Fruit fly (Drosophila melanogaster) whole organism, pupa: Measurements from ENCODE around the gene CG16952.

Experiments used
- CG10348 ChIP-seq: fragments of 200-800 bp; sonication (Bioruptor generic); IDR thresholded peaks from 2 replicates; pipeline ENCODE4 v1.3.6; 2022; ENCODE audit warnings: missing biosample characterization, missing genetic modification characterization
- CG12605 ChIP-seq: fragments of 200-800 bp; sonication (Bioruptor generic); IDR thresholded peaks from 2 replicates; pipeline ENCODE4 v1.3.6; 2022; ENCODE audit warnings: missing biosample characterization, missing genetic modification characterization
- CG13204 ChIP-seq: fragments of 200-800 bp; sonication (Bioruptor generic); optimal IDR thresholded peaks from 2 replicates; lab custom pipeline; 2018; ENCODE audit warnings: missing biosample characterization, mild to moderate bottlenecking, missing genetic modification characterization, moderate library complexity
- CG14655 ChIP-seq: fragments of 200-800 bp; sonication (Bioruptor generic); optimal IDR thresholded peaks from 3 replicates; lab custom pipeline; 2017; ENCODE audit warnings: mild to moderate bottlenecking, missing biosample characterization, missing genetic modification reagents, missing genetic modification characterization
- CG15710 ChIP-seq: fragments of 200-800 bp; sonication (Bioruptor generic); optimal IDR thresholded peaks from 2 replicates; lab custom pipeline; 2018; ENCODE audit warnings: missing biosample characterization, mild to moderate bottlenecking, missing genetic modification characterization, moderate library complexity
- CG17806 ChIP-seq: fragments of 200-800 bp; sonication (Bioruptor generic); optimal IDR thresholded peaks from 2 replicates; lab custom pipeline; 2018; ENCODE audit warnings: missing biosample characterization, mild to moderate bottlenecking, missing genetic modification characterization, moderate library complexity
- CG32121 ChIP-seq: fragments of 200-800 bp; sonication (Bioruptor generic); IDR thresholded peaks from 2 replicates; pipeline ENCODE4 v1.3.6; 2022; ENCODE audit warnings: missing biosample characterization, missing genetic modification characterization
- CG34367 ChIP-seq: fragments of 200-800 bp; sonication (Bioruptor generic); optimal IDR thresholded peaks from 2 replicates; lab custom pipeline; 2018; ENCODE audit warnings: missing biosample characterization, mild to moderate bottlenecking, missing genetic modification characterization
- CG4496 ChIP-seq: fragments of 200-800 bp; sonication (Bioruptor generic); IDR thresholded peaks from 3 replicates; pipeline ENCODE4 v1.3.6; 2022; ENCODE audit warnings: missing biosample characterization, missing genetic modification characterization
- CG8159 ChIP-seq: fragments of 200-800 bp; sonication (Bioruptor generic); optimal IDR thresholded peaks from 3 replicates; lab custom pipeline; 2018; ENCODE audit warnings: missing biosample characterization, mild to moderate bottlenecking, missing genetic modification characterization, moderate library complexity
- CG8301 ChIP-seq: fragments of 200-800 bp; sonication (Bioruptor generic); optimal IDR thresholded peaks from 2 replicates; lab custom pipeline; 2018; ENCODE audit warnings: missing biosample characterization, mild to moderate bottlenecking, missing genetic modification characterization
- CG9948 ChIP-seq: fragments of 200-800 bp; sonication (Bioruptor generic); optimal IDR thresholded peaks from 2 replicates; lab custom pipeline; 2018; ENCODE audit warnings: missing biosample characterization, mild to moderate bottlenecking, missing genetic modification characterization, moderate library complexity
- D1 ChIP-seq: fragments of 200-800 bp; sonication (Bioruptor generic); optimal IDR thresholded peaks from 2 replicates; lab custom pipeline; 2018; ENCODE audit warnings: missing biosample characterization, mild to moderate bottlenecking, missing genetic modification characterization, moderate library complexity
- EcR ChIP-seq: fragments of 200-800 bp; sonication (Bioruptor generic); optimal IDR thresholded peaks from 3 replicates; lab custom pipeline; 2019; ENCODE audit warnings: missing biosample characterization, missing genetic modification characterization, mild to moderate bottlenecking, moderate library complexity, missing genetic modification reagents
- Ets98B ChIP-seq: fragments of 200-800 bp; sonication (Bioruptor generic); IDR thresholded peaks from 2 replicates; pipeline ENCODE4 v1.3.6; 2022; ENCODE audit warnings: missing biosample characterization, missing genetic modification characterization
- Pif1A ChIP-seq: fragments of 200-800 bp; sonication (Bioruptor generic); optimal IDR thresholded peaks from 3 replicates; lab custom pipeline; 2016; ENCODE audit warnings: missing biosample characterization, missing genetic modification characterization
- Pif1B ChIP-seq: fragments of 200-800 bp; sonication (Bioruptor generic); optimal IDR thresholded peaks from 3 replicates; lab custom pipeline; 2016; ENCODE audit warnings: missing biosample characterization, missing genetic modification characterization
- Snoo ChIP-seq: fragments of 200-800 bp; sonication (Bioruptor generic); optimal IDR thresholded peaks from 3 replicates; lab custom pipeline; 2017; ENCODE audit warnings: missing biosample characterization, mild to moderate bottlenecking, missing genetic modification characterization, inconsistent platforms
- fd96Ca ChIP-seq: fragments of 200-800 bp; sonication (Bioruptor generic); IDR thresholded peaks from 3 replicates; pipeline ENCODE4 v1.3.6; 2022; ENCODE audit warnings: missing biosample characterization, missing genetic modification characterization
- gl ChIP-seq: fragments of 200-800 bp; sonication (Bioruptor generic); optimal IDR thresholded peaks from 2 replicates; lab custom pipeline; 2018; ENCODE audit warnings: missing biosample characterization, mild to moderate bottlenecking, missing genetic modification characterization
- rn ChIP-seq: fragments of 200-800 bp; sonication (Bioruptor generic); IDR thresholded peaks from 2 replicates; pipeline ENCODE4 v1.3.6; 2022; ENCODE audit warnings: missing biosample characterization, missing genetic modification characterization

CG16952 gene

DNA sequence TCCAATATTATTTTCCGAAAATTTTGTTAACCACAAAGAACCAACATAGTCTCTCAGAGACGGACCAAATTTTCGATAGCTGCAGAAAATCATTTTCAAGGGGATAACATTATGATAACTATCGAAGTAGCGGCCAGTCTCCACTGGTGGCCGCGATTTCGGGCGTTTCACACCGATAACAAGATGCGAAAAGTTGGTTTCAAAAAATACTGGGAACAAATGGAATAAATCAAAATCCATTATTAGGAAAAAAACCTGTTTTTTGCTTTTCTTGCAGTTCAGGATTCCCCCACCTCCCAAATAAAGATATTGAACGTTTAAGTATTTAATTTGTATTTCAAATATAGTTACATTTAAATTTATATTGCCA lies 17.2 kb downstream of the CG16952 start, which contains the start of gene tay:
Gene tay (minus strand): TSS at position 65 of the 370 bp plus-strand sequence.
- TF ChIP-seq CG4496 (GFP tag; lab: Robert Waterston, UW): peak; percentile 6; the same call in 1 of the 3 replicates
- TF ChIP-seq CG14655: no peak

dm6 chrX:15888763-15889162 lies 18.8 kb downstream of the CG16952 start:
- no peak for TF ChIP-seq CG34367
- no peak for TF ChIP-seq gl (tag; lab: Kevin White, UChicago)

dm6 chrX:15889780-15890608 lies 20.0 kb downstream of the CG16952 start, which contains the start of the genes MSBP and CG15916:
MSBP (minus strand) TSS chrX:15890109.
CG15916 (plus strand) TSS chrX:15890589.
- no peak for TF ChIP-seq Pif1B (GFP tag; lab: Kevin White, UChicago)
- TF ChIP-seq Ets98B: no peak
- no peak for TF ChIP-seq EcR
- TF ChIP-seq CG15710 (tag; lab: Kevin White, UChicago): peak; percentile 32
- TF ChIP-seq Pif1A: no peak
- TF ChIP-seq CG8159: peak; percentile 64
- peak; percentile 5 for TF ChIP-seq gl (tag; lab: Kevin White, UChicago)
- TF ChIP-seq rn (GFP tag; lab: Robert Waterston, UW): no peak
- no peak for TF ChIP-seq CG17806 (tag; lab: Kevin White, UChicago)
- TF ChIP-seq CG12605 (GFP tag; lab: Robert Waterston, UW): no peak
- peak; percentile 32 for TF ChIP-seq CG9948
- TF ChIP-seq CG14655: no peak
- TF ChIP-seq fd96Ca: no peak
- TF ChIP-seq CG13204: no peak
- no peak for TF ChIP-seq D1 (tag; lab: Kevin White, UChicago)
- no peak for TF ChIP-seq CG8301 (tag; lab: Kevin White, UChicago)
- no peak for TF ChIP-seq CG10348
- TF ChIP-seq CG4496 (GFP tag; lab: Robert Waterston, UW): peak; percentile 16; the same call in 1 of the 3 replicates
- TF ChIP-seq CG34367: peak; percentile 18
- TF ChIP-seq Snoo (tag; lab: Kevin White, UChicago): peak; percentile 13
- TF ChIP-seq CG32121: no peak

- no peak for TF ChIP-seq CG12605 (GFP tag; lab: Robert Waterston, UW)
- TF ChIP-seq CG8159: no peak
- TF ChIP-seq CG4496 (GFP tag; lab: Robert Waterston, UW): no peak
- TF ChIP-seq Snoo (tag; lab: Kevin White, UChicago): no peak
- TF ChIP-seq EcR: no peak
- no peak for TF ChIP-seq Pif1B (GFP tag; lab: Kevin White, UChicago)
- no peak for TF ChIP-seq CG17806 (tag; lab: Kevin White, UChicago)
- no peak for TF ChIP-seq D1 (tag; lab: Kevin White, UChicago)
- no peak for TF ChIP-seq rn (GFP tag; lab: Robert Waterston, UW)
- TF ChIP-seq CG8301 (tag; lab: Kevin White, UChicago): no peak
- no peak for TF ChIP-seq CG14655
- no peak for TF ChIP-seq CG32121
- no peak for TF ChIP-seq CG15710 (tag; lab: Kevin White, UChicago)
- TF ChIP-seq Ets98B: no peak
- TF ChIP-seq, all 21 proteins: peak for 0
Observed at dm6 chrX:15891606-15892345, 21.8 kb downstream of the CG16952 start, which contains the start of gene shi. shi (plus strand) TSS chrX:15892116.

DNA sequence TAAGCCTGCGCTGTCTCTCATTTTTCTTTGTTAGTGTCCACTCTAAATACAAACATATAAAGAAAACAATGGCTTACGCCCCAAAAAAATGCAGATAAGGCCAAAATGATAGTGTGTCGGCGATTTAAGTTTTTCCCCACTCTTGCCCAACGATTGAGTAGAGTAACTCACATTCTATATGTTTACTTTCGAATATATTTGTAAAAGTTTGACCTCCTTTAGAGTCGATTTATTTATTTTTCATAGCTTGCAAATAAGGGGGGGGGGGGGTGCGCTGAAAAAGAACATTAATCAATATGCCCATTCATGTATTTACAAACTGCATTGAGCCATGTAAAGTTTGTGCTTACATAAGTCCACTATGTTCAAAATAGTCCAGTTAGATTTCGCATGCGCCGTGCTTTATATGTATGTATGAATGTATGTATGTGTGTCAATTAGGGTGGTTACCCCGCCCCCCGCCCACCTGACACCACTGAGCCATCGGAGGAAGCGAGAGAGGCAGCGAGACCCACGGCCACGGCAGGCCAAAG lies 23.8 kb downstream of the CG16952 start:
- no peak for TF ChIP-seq CG15710 (tag; lab: Kevin White, UChicago)
- TF ChIP-seq Pif1A: no peak
- TF ChIP-seq CG12605 (GFP tag; lab: Robert Waterston, UW): no peak
- no peak for TF ChIP-seq CG4496 (GFP tag; lab: Robert Waterston, UW)
- no peak for TF ChIP-seq Ets98B
- no peak for TF ChIP-seq rn (GFP tag; lab: Robert Waterston, UW)
- TF ChIP-seq CG8301 (tag; lab: Kevin White, UChicago): no peak
- TF ChIP-seq EcR: no peak

- no peak for TF ChIP-seq CG9948
- no peak for TF ChIP-seq CG4496 (GFP tag; lab: Robert Waterston, UW)
- TF ChIP-seq CG17806 (tag; lab: Kevin White, UChicago): no peak
- no peak for TF ChIP-seq Pif1B (GFP tag; lab: Kevin White, UChicago)
- no peak for TF ChIP-seq Pif1A
- TF ChIP-seq gl (tag; lab: Kevin White, UChicago): no peak
- no peak for TF ChIP-seq Ets98B
- TF ChIP-seq CG32121: no peak; the same call in 1 of the 2 replicates
- no peak for TF ChIP-seq Snoo (tag; lab: Kevin White, UChicago)
- no peak for TF ChIP-seq CG14655
- TF ChIP-seq CG13204: no peak
- no peak for TF ChIP-seq CG10348
- TF ChIP-seq CG12605 (GFP tag; lab: Robert Waterston, UW): no peak
- no peak for TF ChIP-seq rn (GFP tag; lab: Robert Waterston, UW)
- no peak for TF ChIP-seq CG34367
- no peak for TF ChIP-seq CG8159
- no peak for TF ChIP-seq fd96Ca
Observed at dm6 chrX:15909564-15910284, 39.7 kb downstream of the CG16952 start, which contains the start of gene CycD. CycD (minus strand) TSS chrX:15909676.
